ENCODE assay signal across 1 fruit fly cellular context in genomic region chr3L:721026-721425, dm6.
TF ChIP-seq lines count a peak whose summit lies in the region.

No protein-coding gene starts in this region.

TF ChIP-seq in whole organism, embryonic, 481 proteins besides CTCF, POLR2A, EP300 and RAD21 (continued from another document and continues in another):
- TF ChIP-seq CG1647 (GFP tag; optimal IDR thresholded peaks at IDR 0.05; lab: Kevin White, UChicago) (no peak), luna (GFP tag; optimal IDR thresholded peaks at IDR 0.05; lab: Kevin White, UChicago) (no peak), CG7745 (tag; optimal IDR thresholded peaks at IDR 0.05; lab: Kevin White, UChicago) (no peak), tx (GFP tag; optimal IDR thresholded peaks at IDR 0.05; lab: Kevin White, UChicago) (no peak), CG8089 (GFP tag; optimal IDR thresholded peaks at IDR 0.05; lab: Kevin White, UChicago) (no peak), CG10147 (GFP tag; optimal IDR thresholded peaks at IDR 0.05; lab: Kevin White, UChicago) (no peak), vvl (GFP tag; IDR thresholded peaks at IDR 0.05; lab: Robert Waterston, UW) (peak; percentile 64), Side (GFP tag; optimal IDR thresholded peaks at IDR 0.05; lab: Kevin White, UChicago) (no peak), h (optimal IDR thresholded peaks at IDR 0.05; lab: Kevin White, UChicago) (no peak), CG2129 (GFP tag; IDR thresholded peaks at IDR 0.05; lab: Robert Waterston, UW; ENCODE audit: partially characterized antibody) (no peak), zfh2 (GFP tag; optimal IDR thresholded peaks at IDR 0.05; lab: Kevin White, UChicago) (no peak), Jarid2 (GFP tag; optimal IDR thresholded peaks at IDR 0.05; lab: Kevin White, UChicago) (no peak), usp (GFP tag; optimal IDR thresholded peaks at IDR 0.05; lab: Kevin White, UChicago) (no peak), Ravus (GFP tag; IDR thresholded peaks at IDR 0.05; lab: Robert Waterston, UW) (no peak), emc (GFP tag; optimal IDR thresholded peaks at IDR 0.05; lab: Kevin White, UChicago) (no peak), CG14050 (GFP tag; IDR thresholded peaks at IDR 0.05; lab: Robert Waterston, UW) (no peak), Trl (optimal IDR thresholded peaks at IDR 0.05; lab: Kevin White, UChicago) (no peak), Trl (GFP tag; optimal IDR thresholded peaks at IDR 0.05; lab: Kevin White, UChicago) (peak; percentile 4), Dref (GFP tag; IDR thresholded peaks at IDR 0.05; lab: Robert Waterston, UW) (no peak), Dip2 (GFP tag; IDR thresholded peaks at IDR 0.05; lab: Robert Waterston, UW) (no peak), CG1792 (GFP tag; optimal IDR thresholded peaks at IDR 0.05; lab: Kevin White, UChicago) (no peak), sim (GFP tag; IDR thresholded peaks at IDR 0.05; lab: Robert Waterston, UW) (no peak), NFAT (GFP tag; IDR thresholded peaks at IDR 0.05; lab: Robert Waterston, UW) (no peak), lbe (GFP tag; optimal IDR thresholded peaks at IDR 0.05; lab: Kevin White, UChicago) (no peak), NfI (GFP tag; optimal IDR thresholded peaks at IDR 0.05; lab: Kevin White, UChicago) (no peak), sc (optimal IDR thresholded peaks at IDR 0.05; lab: Kevin White, UChicago) (no peak), sc (GFP tag; optimal IDR thresholded peaks at IDR 0.05; lab: Kevin White, UChicago) (no peak), Hmr (GFP tag; optimal IDR thresholded peaks at IDR 0.05; lab: Kevin White, UChicago) (no peak), CG2875 (GFP tag; optimal IDR thresholded peaks at IDR 0.05; lab: Kevin White, UChicago) (peak; percentile 62), CG15269 (tag; optimal IDR thresholded peaks at IDR 0.05; lab: Kevin White, UChicago) (no peak), CG2120 (GFP tag; optimal IDR thresholded peaks at IDR 0.05; lab: Kevin White, UChicago) (no peak), CG6813 (GFP tag; optimal IDR thresholded peaks at IDR 0.05; lab: Kevin White, UChicago) (no peak), CG8290 (GFP tag; optimal IDR thresholded peaks at IDR 0.05; lab: Kevin White, UChicago) (peak; percentile 6), CG8290 (tag; optimal IDR thresholded peaks at IDR 0.05; lab: Kevin White, UChicago) (no peak), CG7963 (GFP tag; IDR thresholded peaks at IDR 0.05; lab: Robert Waterston, UW; ENCODE audit: partially characterized antibody) (no peak), ewg (GFP tag; optimal IDR thresholded peaks at IDR 0.05; lab: Kevin White, UChicago) (no peak), CG17568 (GFP tag; optimal IDR thresholded peaks at IDR 0.05; lab: Kevin White, UChicago) (no peak), Elba2 (GFP tag; optimal IDR thresholded peaks at IDR 0.05; lab: Kevin White, UChicago) (no peak), CG6272 (GFP tag; IDR thresholded peaks at IDR 0.05; lab: Robert Waterston, UW) (no peak), CG32772 (GFP tag; IDR thresholded peaks at IDR 0.05; lab: Robert Waterston, UW) (peak; percentile 28), Hr51 (GFP tag; optimal IDR thresholded peaks at IDR 0.05; lab: Kevin White, UChicago) (no peak), HLH4C (GFP tag; IDR thresholded peaks at IDR 0.05; lab: Robert Waterston, UW; ENCODE audit: partially characterized antibody) (no peak), CG2202 (tag; optimal IDR thresholded peaks at IDR 0.05; lab: Kevin White, UChicago) (no peak), fd102C (GFP tag; optimal IDR thresholded peaks at IDR 0.05; lab: Kevin White, UChicago) (no peak), CG15479 (GFP tag; optimal IDR thresholded peaks at IDR 0.05; lab: Kevin White, UChicago) (no peak), NK7.1 (GFP tag; optimal IDR thresholded peaks at IDR 0.05; lab: Kevin White, UChicago) (no peak), CG8765 (GFP tag; IDR thresholded peaks at IDR 0.05; lab: Robert Waterston, UW) (no peak), NC2α (GFP tag; optimal IDR thresholded peaks at IDR 0.05; lab: Kevin White, UChicago) (no peak), esg (GFP tag; conservative IDR thresholded peaks at IDR 0.05; lab: Robert Waterston, UW) (peak; percentile 41; the same call in 1 of the 2 replicates), ara (GFP tag; IDR thresholded peaks at IDR 0.05; lab: Robert Waterston, UW) (peak; percentile 46), peb (GFP tag; IDR thresholded peaks at IDR 0.05; lab: Robert Waterston, UW) (no peak), sqz (GFP tag; optimal IDR thresholded peaks at IDR 0.05; lab: Kevin White, UChicago) (no peak), trh (GFP tag; optimal IDR thresholded peaks at IDR 0.05; lab: Kevin White, UChicago) (no peak), scrt (GFP tag; optimal IDR thresholded peaks at IDR 0.05; lab: Kevin White, UChicago) (no peak), lola (GFP tag; optimal IDR thresholded peaks at IDR 0.05; lab: Kevin White, UChicago) (peak in 1 of 3 experiments; percentile 54), ranshi (GFP tag; IDR thresholded peaks at IDR 0.05; lab: Robert Waterston, UW) (no peak; the same call in 1 of the 2 replicates), D19A (tag; optimal IDR thresholded peaks at IDR 0.05; lab: Kevin White, UChicago) (peak; percentile 5), kah (GFP tag; optimal IDR thresholded peaks at IDR 0.05; lab: Kevin White, UChicago) (peak; percentile 54), CG6689 (GFP tag; IDR thresholded peaks at IDR 0.05; lab: Robert Waterston, UW) (peak; percentile 43), ab (GFP tag; optimal IDR thresholded peaks at IDR 0.05; lab: Kevin White, UChicago) (no peak), Scr (GFP tag; IDR thresholded peaks at IDR 0.05; lab: Robert Waterston, UW; ENCODE audit: partially characterized antibody) (no peak), CG17385 (GFP tag; optimal IDR thresholded peaks at IDR 0.05; lab: Kevin White, UChicago) (peak; percentile 4), MTF-1 (GFP tag; optimal IDR thresholded peaks at IDR 0.05; lab: Kevin White, UChicago; ENCODE audit: borderline replicate concordance) (no peak), Ada2b (GFP tag; IDR thresholded peaks at IDR 0.05; lab: Robert Waterston, UW) (no peak), H2.0 (GFP tag; IDR thresholded peaks at IDR 0.05; lab: Robert Waterston, UW) (no peak), CG1529 (GFP tag; optimal IDR thresholded peaks at IDR 0.05; lab: Kevin White, UChicago) (no peak), Sin3A (optimal IDR thresholded peaks at IDR 0.05; lab: Kevin White, UChicago) (no peak), CG13624 (GFP tag; optimal IDR thresholded peaks at IDR 0.05; lab: Kevin White, UChicago) (no peak), Atf3 (GFP tag; optimal IDR thresholded peaks at IDR 0.05; lab: Kevin White, UChicago) (no peak), fu2 (GFP tag; optimal IDR thresholded peaks at IDR 0.05; lab: Kevin White, UChicago) (no peak), gsb (GFP tag; IDR thresholded peaks at IDR 0.05; lab: Robert Waterston, UW) (no peak), Med (GFP tag; lab: Kevin White, UChicago) (peak; percentile 53), CG10366 (GFP tag; IDR thresholded peaks at IDR 0.05; lab: Robert Waterston, UW) (no peak), CG13424 (tag; optimal IDR thresholded peaks at IDR 0.05; lab: Kevin White, UChicago) (peak; percentile 1), CG9797 (GFP tag; optimal IDR thresholded peaks at IDR 0.05; lab: Kevin White, UChicago) (no peak), CG12236 (GFP tag; optimal IDR thresholded peaks at IDR 0.05; lab: Kevin White, UChicago) (no peak), pnt (GFP tag; optimal IDR thresholded peaks at IDR 0.05; lab: Kevin White, UChicago) (peak; percentile 37), CG1603 (tag; optimal IDR thresholded peaks at IDR 0.05; lab: Kevin White, UChicago) (peak; percentile 83), Asciz (GFP tag; optimal IDR thresholded peaks at IDR 0.05; lab: Kevin White, UChicago) (no peak), stc (GFP tag; IDR thresholded peaks at IDR 0.05; lab: Robert Waterston, UW) (no peak; the same call in 1 of the 2 replicates), CG4282 (GFP tag; optimal IDR thresholded peaks at IDR 0.05; lab: Kevin White, UChicago) (no peak), BEAF-32 (GFP tag; optimal IDR thresholded peaks at IDR 0.05; lab: Kevin White, UChicago) (no peak), CG2116 (GFP tag; optimal IDR thresholded peaks at IDR 0.05; lab: Kevin White, UChicago) (no peak), CG34376 (GFP tag; optimal IDR thresholded peaks at IDR 0.05; lab: Kevin White, UChicago) (no peak), insv (GFP tag; optimal IDR thresholded peaks at IDR 0.05; lab: Kevin White, UChicago) (no peak), CHES-1-like (GFP tag; optimal IDR thresholded peaks at IDR 0.05; lab: Kevin White, UChicago) (no peak), CG11456 (GFP tag; IDR thresholded peaks at IDR 0.05; lab: Robert Waterston, UW) (no peak), gcm (GFP tag; optimal IDR thresholded peaks at IDR 0.05; lab: Kevin White, UChicago) (peak; percentile 36), Hey (tag; optimal IDR thresholded peaks at IDR 0.05; lab: Kevin White, UChicago) (no peak), CoRest (tag; optimal IDR thresholded peaks at IDR 0.05; lab: Kevin White, UChicago) (peak; percentile 6), zf30C (GFP tag; optimal IDR thresholded peaks at IDR 0.05; lab: Kevin White, UChicago) (no peak), Fer2 (tag; optimal IDR thresholded peaks at IDR 0.05; lab: Kevin White, UChicago) (no peak), CG12299 (tag; optimal IDR thresholded peaks at IDR 0.05; lab: Kevin White, UChicago) (no peak), tll (GFP tag; optimal IDR thresholded peaks at IDR 0.05; lab: Kevin White, UChicago) (no peak), br (optimal IDR thresholded peaks at IDR 0.05; lab: Kevin White, UChicago) (no peak), Hsf (GFP tag; optimal IDR thresholded peaks at IDR 0.05; lab: Kevin White, UChicago) (no peak), otp (GFP tag; IDR thresholded peaks at IDR 0.05; lab: Robert Waterston, UW) (0 out of 3 replicates have a peak, but pooled peaks have one; percentile 34), CG13894 (tag; optimal IDR thresholded peaks at IDR 0.05; lab: Kevin White, UChicago) (no peak), CG4854 (GFP tag; optimal IDR thresholded peaks at IDR 0.05; lab: Kevin White, UChicago) (no peak), bigmax (GFP tag; optimal IDR thresholded peaks at IDR 0.05; lab: Kevin White, UChicago) (no peak), ssp (GFP tag; IDR thresholded peaks at IDR 0.05; lab: Robert Waterston, UW) (peak; percentile 18; the same call in 1 of the 2 replicates), ap (GFP tag; IDR thresholded peaks at IDR 0.05; lab: Robert Waterston, UW) (no peak), CG2889 (GFP tag; IDR thresholded peaks at IDR 0.05; lab: Robert Waterston, UW) (no peak), CG3838 (GFP tag; optimal IDR thresholded peaks at IDR 0.05; lab: Kevin White, UChicago) (no peak), klu (GFP tag; IDR thresholded peaks at IDR 0.05; lab: Robert Waterston, UW) (no peak), toy (GFP tag; IDR thresholded peaks at IDR 0.05; lab: Robert Waterston, UW) (no peak), tin (GFP tag; optimal IDR thresholded peaks at IDR 0.05; lab: Kevin White, UChicago) (no peak), Lim3 (GFP tag; IDR thresholded peaks at IDR 0.05; lab: Robert Waterston, UW) (no peak), sr (GFP tag; IDR thresholded peaks at IDR 0.05; lab: Robert Waterston, UW) (no peak), CG14441 (GFP tag; IDR thresholded peaks at IDR 0.05; lab: Robert Waterston, UW) (0 out of 2 replicates have a peak, but pooled peaks have one; percentile 16), CkIIα-i1 (GFP tag; IDR thresholded peaks at IDR 0.05; lab: Robert Waterston, UW) (no peak), Vsx1 (GFP tag; optimal IDR thresholded peaks at IDR 0.05; lab: Kevin White, UChicago) (no peak), Dbx (GFP tag; IDR thresholded peaks at IDR 0.05; lab: Robert Waterston, UW) (no peak), CG8944 (GFP tag; optimal IDR thresholded peaks at IDR 0.05; lab: Kevin White, UChicago) (no peak), slou (GFP tag; optimal IDR thresholded peaks at IDR 0.05; lab: Kevin White, UChicago) (no peak), TFAM (GFP tag; optimal IDR thresholded peaks at IDR 0.05; lab: Kevin White, UChicago) (no peak), CG4360 (GFP tag; IDR thresholded peaks at IDR 0.05; lab: Robert Waterston, UW) (no peak), ash1 (GFP tag; optimal IDR thresholded peaks at IDR 0.05; lab: Kevin White, UChicago) (no peak), pum (GFP tag; optimal IDR thresholded peaks at IDR 0.05; lab: Kevin White, UChicago) (peak; percentile 14), Doc3 (GFP tag; IDR thresholded peaks at IDR 0.05; lab: Robert Waterston, UW; ENCODE audit: partially characterized antibody) (no peak), CG3163 (GFP tag; optimal IDR thresholded peaks at IDR 0.05; lab: Kevin White, UChicago) (no peak), Sry-δ (GFP tag; optimal IDR thresholded peaks at IDR 0.05; lab: Kevin White, UChicago) (no peak), CG18011 (GFP tag; optimal IDR thresholded peaks at IDR 0.05; lab: Kevin White, UChicago) (no peak), Fer3 (tag; optimal IDR thresholded peaks at IDR 0.05; lab: Kevin White, UChicago) (no peak), CG18476 (GFP tag; optimal IDR thresholded peaks at IDR 0.05; lab: Kevin White, UChicago) (no peak), CG3407 (GFP tag; optimal IDR thresholded peaks at IDR 0.05; lab: Kevin White, UChicago) (peak; percentile 29), wor (GFP tag; IDR thresholded peaks at IDR 0.05; lab: Robert Waterston, UW) (no peak), maf-S (GFP tag; optimal IDR thresholded peaks at IDR 0.05; lab: Kevin White, UChicago) (no peak), grau (tag; optimal IDR thresholded peaks at IDR 0.05; lab: Kevin White, UChicago) (no peak), tap (tag; optimal IDR thresholded peaks at IDR 0.05; lab: Kevin White, UChicago) (no peak), CG17186 (GFP tag; optimal IDR thresholded peaks at IDR 0.05; lab: Kevin White, UChicago) (no peak), Ssrp (tag; optimal IDR thresholded peaks at IDR 0.05; lab: Kevin White, UChicago) (no peak), Bdp1 (GFP tag; optimal IDR thresholded peaks at IDR 0.05; lab: Kevin White, UChicago) (no peak), Lhr (GFP tag; optimal IDR thresholded peaks at IDR 0.05; lab: Kevin White, UChicago) (no peak), gem (tag; optimal IDR thresholded peaks at IDR 0.05; lab: Kevin White, UChicago) (peak; percentile 73), CG30020 (tag; optimal IDR thresholded peaks at IDR 0.05; lab: Kevin White, UChicago) (no peak), C15 (GFP tag; IDR thresholded peaks at IDR 0.05; lab: Robert Waterston, UW) (no peak), CG11093 (GFP tag; IDR thresholded peaks at IDR 0.05; lab: Robert Waterston, UW) (peak; percentile 32; the same call in 1 of the 3 replicates), Nf-YC (tag; optimal IDR thresholded peaks at IDR 0.05; lab: Kevin White, UChicago) (no peak), Ets65A (GFP tag; lab: Kevin White, UChicago) (no peak)
